Fruit fly (Drosophila melanogaster) whole organism, embryonic: ENCODE results near the gene Csp.

Experiments used
- Adf1 ChIP-seq: fragments of 200-800 bp; sonication (Bioruptor generic); IDR thresholded peaks from 2 replicates; pipeline ENCODE4 v1.3.6; 2022; ENCODE audit warnings: missing biosample characterization, missing genetic modification characterization
- Bdp1 ChIP-seq: fragments of 200-800 bp; sonication (Bioruptor generic); optimal IDR thresholded peaks from 3 replicates; lab custom pipeline; 2016; ENCODE audit warnings: missing biosample characterization, missing genetic modification characterization
- CG10321 ChIP-seq: fragments of 200-800 bp; sonication (Bioruptor generic); IDR thresholded peaks from 2 replicates; pipeline ENCODE4 v1.3.6; 2022; ENCODE audit warnings: missing biosample characterization, missing genetic modification characterization
- CG10431 ChIP-seq: fragments of 200-800 bp; sonication (Bioruptor generic); optimal IDR thresholded peaks from 3 replicates; lab custom pipeline; 2018; ENCODE audit warnings: missing biosample characterization, mild to moderate bottlenecking, missing genetic modification characterization
- CG10462 ChIP-seq: fragments of 200-800 bp; sonication (Bioruptor generic); optimal IDR thresholded peaks from 2 replicates; lab custom pipeline; 2016; ENCODE audit warnings: missing biosample characterization, missing genetic modification characterization
- CG12744 ChIP-seq: fragments of 200-800 bp; sonication (Bioruptor generic); optimal IDR thresholded peaks from 2 replicates; lab custom pipeline; 2016; ENCODE audit warnings: missing biosample characterization, missing genetic modification characterization
- CG14014 ChIP-seq: fragments of 200-800 bp; sonication (Bioruptor generic); IDR thresholded peaks from 2 replicates; pipeline ENCODE4 v1.3.6; 2022; ENCODE audit warnings: missing biosample characterization, missing genetic modification characterization
- CG14965 ChIP-seq: fragments of 200-800 bp; sonication (Bioruptor generic); optimal IDR thresholded peaks from 2 replicates; lab custom pipeline; 2016; ENCODE audit warnings: missing biosample characterization, missing genetic modification characterization, borderline replicate concordance
- CG15011 ChIP-seq: fragments of 200-800 bp; sonication (Bioruptor generic); optimal IDR thresholded peaks from 3 replicates; lab custom pipeline; 2018; ENCODE audit warnings: missing biosample characterization, mild to moderate bottlenecking, missing genetic modification characterization
- CG16815 ChIP-seq: fragments of 200-800 bp; sonication (Bioruptor generic); optimal IDR thresholded peaks from 3 replicates; lab custom pipeline; 2017; ENCODE audit warnings: missing biosample characterization, mild to moderate bottlenecking, missing genetic modification characterization
- CG17186 ChIP-seq: fragments of 200-800 bp; sonication (Bioruptor generic); optimal IDR thresholded peaks from 3 replicates; lab custom pipeline; 2017; ENCODE audit warnings: missing biosample characterization, missing genetic modification reagents, missing genetic modification characterization
- CG17328 ChIP-seq: fragments of 200-800 bp; sonication (Bioruptor generic); IDR thresholded peaks from 2 replicates; pipeline ENCODE4 v1.3.6; 2022; ENCODE audit warnings: missing biosample characterization, missing genetic modification characterization
- CG17802 ChIP-seq: fragments of 200-800 bp; sonication (Bioruptor generic); optimal IDR thresholded peaks from 2 replicates; lab custom pipeline; 2018; ENCODE audit warnings: missing biosample characterization, mild to moderate bottlenecking, missing genetic modification characterization, moderate library complexity
- CG30431 ChIP-seq: fragments of 200-800 bp; sonication (Bioruptor generic); optimal IDR thresholded peaks from 2 replicates; lab custom pipeline; 2017; ENCODE audit warnings: missing biosample characterization, missing genetic modification characterization
- CG3281 ChIP-seq: fragments of 200-800 bp; sonication (Bioruptor generic); optimal IDR thresholded peaks from 3 replicates; lab custom pipeline; 2017; ENCODE audit warnings: missing biosample characterization, mild to moderate bottlenecking, missing genetic modification characterization
- CG34224 ChIP-seq: fragments of 200-800 bp; sonication (Bioruptor generic); IDR thresholded peaks from 3 replicates; pipeline ENCODE4 v1.3.6; 2022; ENCODE audit warnings: missing biosample characterization, missing genetic modification characterization; ENCODE audit not compliant: partially characterized antibody
- CG42726 ChIP-seq: fragments of 200-800 bp; sonication (Bioruptor generic); IDR thresholded peaks from 2 replicates; pipeline ENCODE4 v1.3.6; 2022; ENCODE audit warnings: missing biosample characterization, missing genetic modification characterization; ENCODE audit not compliant: partially characterized antibody
- CG4854 ChIP-seq: fragments of 200-800 bp; sonication (Bioruptor generic); optimal IDR thresholded peaks from 2 replicates; lab custom pipeline; 2016; ENCODE audit warnings: missing biosample characterization, missing genetic modification characterization, inconsistent platforms
- CG5245 ChIP-seq: fragments of 200-800 bp; sonication (Bioruptor generic); optimal IDR thresholded peaks from 3 replicates; lab custom pipeline; 2016; ENCODE audit warnings: missing biosample characterization, missing genetic modification characterization
- CG7786 ChIP-seq: fragments of 200-800 bp; sonication (Bioruptor generic); optimal IDR thresholded peaks from 2 replicates; lab custom pipeline; 2016; ENCODE audit warnings: missing biosample characterization, missing genetic modification characterization
- Dbx ChIP-seq: fragments of 200-800 bp; sonication (Bioruptor generic); IDR thresholded peaks from 3 replicates; pipeline ENCODE4 v1.3.6; 2022; ENCODE audit warnings: missing biosample characterization, missing genetic modification characterization
- Dll ChIP-seq: fragments of 200-800 bp; sonication (Bioruptor generic); IDR thresholded peaks from 4 replicates; pipeline ENCODE4 v1.3.6; 2022; ENCODE audit warnings: missing biosample characterization, missing genetic modification characterization; ENCODE audit not compliant: partially characterized antibody
- Dref ChIP-seq: fragments of 200-800 bp; sonication (Bioruptor generic); IDR thresholded peaks from 2 replicates; pipeline ENCODE4 v1.3.6; 2022; ENCODE audit warnings: missing biosample characterization, missing genetic modification characterization
- E2f2 ChIP-seq: fragments of 200-800 bp; sonication (Bioruptor generic); IDR thresholded peaks from 2 replicates; pipeline ENCODE4 v1.3.6; 2022; ENCODE audit warnings: missing biosample characterization, missing genetic modification characterization
- Fer3 ChIP-seq: fragments of 200-800 bp; sonication (Bioruptor generic); optimal IDR thresholded peaks from 2 replicates; lab custom pipeline; 2018; ENCODE audit warnings: missing biosample characterization, mild to moderate bottlenecking, missing genetic modification characterization, moderate library complexity
- Hey ChIP-seq: fragments of 200-800 bp; sonication (Bioruptor generic); optimal IDR thresholded peaks from 3 replicates; lab custom pipeline; 2018; ENCODE audit warnings: missing biosample characterization, mild to moderate bottlenecking, missing genetic modification characterization
- Hmr ChIP-seq: fragments of 200-800 bp; sonication (Bioruptor generic); optimal IDR thresholded peaks from 3 replicates; lab custom pipeline; 2017; ENCODE audit warnings: mild to moderate bottlenecking, missing biosample characterization, missing genetic modification reagents, missing genetic modification characterization
- Jarid2 ChIP-seq: fragments of 200-800 bp; sonication (Bioruptor generic); optimal IDR thresholded peaks from 3 replicates; lab custom pipeline; 2017; ENCODE audit warnings: mild to moderate bottlenecking, missing biosample characterization, missing genetic modification reagents, missing genetic modification characterization
- Lim3 ChIP-seq: fragments of 200-800 bp; sonication (Bioruptor generic); IDR thresholded peaks from 2 replicates; pipeline ENCODE4 v1.3.6; 2022; ENCODE audit warnings: missing biosample characterization, missing genetic modification characterization
- NFAT ChIP-seq: fragments of 200-800 bp; sonication (Bioruptor generic); IDR thresholded peaks from 2 replicates; pipeline ENCODE4 v1.3.6; 2022; ENCODE audit warnings: missing biosample characterization, missing genetic modification characterization
- NfI ChIP-seq: fragments of 200-800 bp; sonication (Bioruptor generic); optimal IDR thresholded peaks from 3 replicates; lab custom pipeline; 2018; ENCODE audit warnings: missing biosample characterization, mild to moderate bottlenecking, missing genetic modification characterization, moderate library complexity
- Optix ChIP-seq: fragments of 200-800 bp; sonication (Bioruptor generic); IDR thresholded peaks from 3 replicates; pipeline ENCODE4 v1.3.6; 2022; ENCODE audit warnings: missing biosample characterization, missing genetic modification characterization
- Sry-δ ChIP-seq: fragments of 200-800 bp; sonication (Bioruptor generic); optimal IDR thresholded peaks from 2 replicates; lab custom pipeline; 2016; ENCODE audit warnings: missing biosample characterization, missing genetic modification characterization
- TFAM ChIP-seq: fragments of 200-800 bp; sonication (Bioruptor generic); optimal IDR thresholded peaks from 2 replicates; lab custom pipeline; 2017; ENCODE audit warnings: missing biosample characterization, missing genetic modification characterization, inconsistent platforms
- chinmo ChIP-seq: fragments of 200-800 bp; sonication (Bioruptor generic); IDR thresholded peaks from 4 replicates; pipeline ENCODE4 v1.3.6; 2022; ENCODE audit warnings: missing biosample characterization, missing genetic modification characterization; ENCODE audit not compliant: partially characterized antibody
- ci ChIP-seq: fragments of 200-800 bp; sonication (Bioruptor generic); IDR thresholded peaks from 3 replicates; pipeline ENCODE4 v1.3.6; 2022; ENCODE audit warnings: missing biosample characterization, missing genetic modification characterization
- dm ChIP-seq: fragments of 200-800 bp; sonication (Bioruptor generic); optimal IDR thresholded peaks from 3 replicates; lab custom pipeline; 2016; ENCODE audit warnings: missing biosample characterization, missing genetic modification characterization
- eve ChIP-seq, 2 experiments: fragments of >200 bp; optimal IDR thresholded peaks; 2 replicates each; lab custom pipeline; 2017; ENCODE audit warnings: missing biosample characterization in 2 of 2, missing genetic modification characterization in 2 of 2
- fd64A ChIP-seq: fragments of 200-800 bp; sonication (Bioruptor generic); optimal IDR thresholded peaks from 3 replicates; lab custom pipeline; 2018; ENCODE audit warnings: missing biosample characterization, mild to moderate bottlenecking, missing genetic modification characterization
- ftz-f1 ChIP-seq: fragments of 200-800 bp; sonication (Bioruptor generic); optimal IDR thresholded peaks from 2 replicates; lab custom pipeline; 2016; ENCODE audit warnings: missing biosample characterization, missing genetic modification characterization
- fu2 ChIP-seq: fragments of 200-800 bp; sonication (Bioruptor generic); optimal IDR thresholded peaks from 2 replicates; lab custom pipeline; 2016; ENCODE audit warnings: missing biosample characterization, missing genetic modification characterization
- gt ChIP-seq: fragments of 200-800 bp; sonication (Bioruptor generic); IDR thresholded peaks from 2 replicates; pipeline ENCODE4 v1.3.6; 2022; ENCODE audit warnings: missing biosample characterization, missing genetic modification characterization
- ind ChIP-seq: fragments of 200-800 bp; sonication (Bioruptor generic); optimal IDR thresholded peaks from 3 replicates; lab custom pipeline; 2016; ENCODE audit warnings: missing biosample characterization, missing genetic modification characterization
- lab ChIP-seq: fragments of 200-800 bp; sonication (Bioruptor generic); optimal IDR thresholded peaks from 3 replicates; lab custom pipeline; 2017; ENCODE audit warnings: missing biosample characterization, missing genetic modification characterization, mild to moderate bottlenecking, moderate library complexity, missing genetic modification reagents
- otp ChIP-seq: fragments of 200-800 bp; sonication (Bioruptor generic); IDR thresholded peaks from 3 replicates; pipeline ENCODE4, ENCODE4 v1.3.6; 2022; ENCODE audit warnings: missing biosample characterization, missing genetic modification characterization
- pnt ChIP-seq: fragments of 200-800 bp; sonication (Bioruptor generic); optimal IDR thresholded peaks from 3 replicates; lab custom pipeline; 2016; ENCODE audit warnings: missing biosample characterization, missing genetic modification characterization
- shn ChIP-seq: fragments of 200-800 bp; sonication (Bioruptor generic); optimal IDR thresholded peaks from 3 replicates; lab custom pipeline; 2016; ENCODE audit warnings: missing biosample characterization, missing genetic modification characterization
- so ChIP-seq: fragments of 200-800 bp; sonication (Bioruptor generic); IDR thresholded peaks from 3 replicates; pipeline ENCODE4 v1.3.6; 2022; ENCODE audit warnings: missing biosample characterization, missing genetic modification characterization
- sob ChIP-seq: fragments of 200-800 bp; sonication (Bioruptor generic); IDR thresholded peaks from 2 replicates; pipeline ENCODE4 v1.3.6; 2022; ENCODE audit warnings: missing biosample characterization, missing genetic modification characterization
- tap ChIP-seq: fragments of 200-800 bp; optimal IDR thresholded peaks from 3 replicates; lab custom pipeline; 2019; ENCODE audit warnings: missing biosample characterization, mild to moderate bottlenecking, missing genetic modification characterization, moderate library complexity
- tio ChIP-seq: fragments of 200-800 bp; sonication (Bioruptor generic); optimal IDR thresholded peaks from 2 replicates; lab custom pipeline; 2017; ENCODE audit warnings: missing biosample characterization, missing genetic modification characterization, inconsistent platforms
- tna ChIP-seq: fragments of 200-800 bp; sonication (Bioruptor generic); IDR thresholded peaks from 2 replicates; pipeline ENCODE4 v1.3.6; 2022; ENCODE audit warnings: missing biosample characterization, missing genetic modification characterization; ENCODE audit not compliant: partially characterized antibody

Csp gene

dm6 chr3L:22276614-22277013, 9.4 kb downstream of the Csp start (continued):
- TF ChIP-seq Adf1 (GFP tag; lab: Robert Waterston, UW) (no peak), CG12744 (GFP tag; lab: Kevin White, UChicago) (no peak), Dref (GFP tag; lab: Robert Waterston, UW) (no peak), CG10321 (no peak), pnt (GFP tag; lab: Kevin White, UChicago) (no peak), CG14965 (GFP tag; lab: Kevin White, UChicago) (no peak), Fer3 (tag; lab: Kevin White, UChicago) (peak; percentile 12), so (GFP tag; lab: Robert Waterston, UW) (no peak), otp (GFP tag; lab: Robert Waterston, UW) (no peak), Hmr (GFP tag; lab: Kevin White, UChicago) (no peak), CG17802 (tag; lab: Kevin White, UChicago) (no peak), ftz-f1 (GFP tag; lab: Kevin White, UChicago) (no peak), tna (no peak), CG15011 (GFP tag; lab: Kevin White, UChicago) (no peak), TFAM (GFP tag; lab: Kevin White, UChicago) (no peak), chinmo (no peak), CG5245 (GFP tag; lab: Kevin White, UChicago) (no peak), fd64A (no peak), ci (GFP tag; lab: Robert Waterston, UW) (no peak; the same call in 2 of the 3 replicates), sob (GFP tag; lab: Robert Waterston, UW) (peak; percentile 52), CG14014 (GFP tag; lab: Robert Waterston, UW) (peak; percentile 62; the same call in 1 of the 2 replicates), Hey (no peak), Lim3 (GFP tag; lab: Robert Waterston, UW) (no peak), dm (GFP tag; lab: Kevin White, UChicago) (no peak), CG10431 (GFP tag; lab: Kevin White, UChicago) (no peak), CG4854 (GFP tag; lab: Kevin White, UChicago) (no peak), tap (tag; lab: Kevin White, UChicago) (no peak), gt (GFP tag; lab: Robert Waterston, UW) (no peak), E2f2 (GFP tag; lab: Robert Waterston, UW) (no peak), eve (GFP tag; optimal IDR thresholded peaks at IDR 0.05; lab: Kevin White, UChicago) (no peak), Sry-δ (GFP tag; lab: Kevin White, UChicago) (no peak), fu2 (no peak), CG3281 (GFP tag; lab: Kevin White, UChicago) (peak; percentile 44), tio (GFP tag; lab: Kevin White, UChicago) (no peak), Optix (GFP tag; lab: Robert Waterston, UW) (peak; percentile 25; the same call in 2 of the 3 replicates), shn (GFP tag; lab: Kevin White, UChicago) (no peak), CG30431 (GFP tag; lab: Kevin White, UChicago) (no peak), Jarid2 (no peak), CG17186 (GFP tag; lab: Kevin White, UChicago) (no peak), NfI (GFP tag; lab: Kevin White, UChicago) (peak; percentile 71), CG10462 (GFP tag; lab: Kevin White, UChicago) (no peak), Dll (GFP tag; lab: Robert Waterston, UW) (no peak), CG34224 (no peak), NFAT (GFP tag; lab: Robert Waterston, UW) (no peak; the same call in 1 of the 2 replicates), CG7786 (GFP tag; lab: Kevin White, UChicago) (no peak), Bdp1 (GFP tag; lab: Kevin White, UChicago) (no peak), Dbx (GFP tag; lab: Robert Waterston, UW) (peak; percentile 50; the same call in 2 of the 3 replicates), CG17328 (GFP tag; lab: Robert Waterston, UW) (peak; percentile 44), CG42726 (GFP tag; lab: Robert Waterston, UW) (no peak), CG16815 (GFP tag; lab: Kevin White, UChicago) (no peak), ind (peak; percentile 36), lab (GFP tag; lab: Kevin White, UChicago) (no peak)
